Fruit fly (Drosophila melanogaster): ENCODE data around the gene CG8087.
A peak's percentile ranks its signal among the peaks of the same experiment; 100 is the strongest.

CG8087 gene

dm6 chr3R:14569411-14570107 is 5.0 kb upstream of the CG8087 start, which contains the start of gene Cys:
Cys (minus strand) TSS chr3R:14569644.
- TF ChIP-seq CG8478 (optimal IDR thresholded peaks at IDR 0.05) (no peak), CTCF (optimal IDR thresholded peaks at IDR 0.05) (no peak)

- TF ChIP-seq CTCF (optimal IDR thresholded peaks at IDR 0.05) (no peak), CG8478 (optimal IDR thresholded peaks at IDR 0.05) (no peak)
These were observed 4.0 kb upstream of the CG8087 start, which contains the start of gene CG8066 for dm6 chr3R:14568501-14569137. CG8066 (minus strand) TSS chr3R:14568847.

- no peak for TF ChIP-seq CTCF (optimal IDR thresholded peaks at IDR 0.05)
- no peak for TF ChIP-seq CG8478 (optimal IDR thresholded peaks at IDR 0.05)
These were observed 3.2 kb upstream of the CG8087 start for dm6 chr3R:14567796-14568195.

- no peak for TF ChIP-seq CTCF (optimal IDR thresholded peaks at IDR 0.05)
- no peak for TF ChIP-seq CG8478 (optimal IDR thresholded peaks at IDR 0.05)
These were observed 2.7 kb upstream of the CG8087 start, which contains the start of gene CG31313 for dm6 chr3R:14567329-14567728. CG31313 (minus strand) TSS chr3R:14567429.

dm6 chr3R:14565065-14565977 is 716 bp upstream of the CG8087 start, which contains the start of gene CG14852:
CG14852 (plus strand) TSS chr3R:14565927.
- TF ChIP-seq CTCF (optimal IDR thresholded peaks at IDR 0.05) (peak; percentile 4 to 70), CG8478 (optimal IDR thresholded peaks at IDR 0.05) (no peak)

- TF ChIP-seq CTCF (optimal IDR thresholded peaks at IDR 0.05) (no peak), CG8478 (optimal IDR thresholded peaks at IDR 0.05) (no peak)
These were observed 2.6 kb downstream of the CG8087 start, which contains the start of gene CG14851 for dm6 chr3R:14562040-14562439. CG14851 (plus strand) TSS chr3R:14562340.

- no peak for TF ChIP-seq CTCF (optimal IDR thresholded peaks at IDR 0.05)
- no peak for TF ChIP-seq CG8478 (optimal IDR thresholded peaks at IDR 0.05)
These were observed 4.0 kb downstream of the CG8087 start, which contains the start of gene Jig for dm6 chr3R:14560635-14561034. Jig (plus strand) TSS chr3R:14560935.

dm6 chr3R:14559954-14560353 is 4.7 kb downstream of the CG8087 start, which contains the start of gene CG14854:
CG14854 (minus strand) TSS chr3R:14560054.
- TF ChIP-seq CTCF (optimal IDR thresholded peaks at IDR 0.05), result no peak
- no peak for TF ChIP-seq CG8478 (optimal IDR thresholded peaks at IDR 0.05)

- no peak for TF ChIP-seq CG8478 (optimal IDR thresholded peaks at IDR 0.05)
- no peak for TF ChIP-seq CTCF (optimal IDR thresholded peaks at IDR 0.05)
These were observed 6.2 kb downstream of the CG8087 start for dm6 chr3R:14558383-14558883.

- no peak for TF ChIP-seq CG8478 (optimal IDR thresholded peaks at IDR 0.05)
- TF ChIP-seq CTCF (optimal IDR thresholded peaks at IDR 0.05), result no peak
These were observed 6.9 kb downstream of the CG8087 start, which contains the start of gene Pde6 for dm6 chr3R:14557480-14558354. Pde6 (minus strand) TSS chr3R:14558304.

- TF ChIP-seq CTCF (optimal IDR thresholded peaks at IDR 0.05) (no peak), CG8478 (optimal IDR thresholded peaks at IDR 0.05) (no peak)
These were observed 9.6 kb downstream of the CG8087 start for dm6 chr3R:14555021-14555420.

dm6 chr3R:14548752-14549151 is 15.9 kb downstream of the CG8087 start:
- TF ChIP-seq CG8478 (optimal IDR thresholded peaks at IDR 0.05) (no peak), CTCF (optimal IDR thresholded peaks at IDR 0.05) (no peak)

dm6 chr3R:14542038-14542437 is 22.6 kb downstream of the CG8087 start:
- no peak for TF ChIP-seq CTCF (optimal IDR thresholded peaks at IDR 0.05)

- no peak for TF ChIP-seq CTCF (optimal IDR thresholded peaks at IDR 0.05)
- no peak for TF ChIP-seq CG8478 (optimal IDR thresholded peaks at IDR 0.05)
These were observed 37.9 kb downstream of the CG8087 start for dm6 chr3R:14526657-14527056.

Data from S2 (cell line).